Worm (Caenorhabditis elegans) whole organism, late embryonic: Measurements from ENCODE around the gene F27B10.1.

ENCODE experiments used
- ets-4 ChIP-seq: sonication (generic microtip); optimal IDR thresholded peaks from 2 replicates; lab custom pipeline; 2016; ENCODE audit warnings: missing genetic modification characterization, missing compliant biosample characterization
- ref-2 ChIP-seq: sonication (generic microtip); optimal IDR thresholded peaks from 2 replicates; lab custom pipeline; 2016; ENCODE audit warnings: missing genetic modification characterization, missing compliant biosample characterization
- unc-86 ChIP-seq: sonication (generic microtip); optimal IDR thresholded peaks from 2 replicates; lab custom pipeline; 2016; ENCODE audit warnings: missing genetic modification characterization, missing compliant biosample characterization

ce11 chrV:7112223-7112622 is 39.8 kb downstream of the F27B10.1 start:
- no peak for TF ChIP-seq ref-2
- TF ChIP-seq unc-86 (tag; lab: Kevin White, UChicago): no peak
- no peak for TF ChIP-seq ets-4
